Fruit fly (Drosophila melanogaster) whole organism, prepupa: ENCODE measurements around the gene RPA1.
A peak's percentile ranks its signal among the peaks of the same experiment; 100 is the strongest.

Source experiments
- Blimp-1 ChIP-seq: fragments of 200-800 bp; sonication (Bioruptor generic); optimal IDR thresholded peaks from 3 replicates; lab custom pipeline; 2017; ENCODE audit warnings: missing biosample characterization, missing genetic modification characterization, mild to moderate bottlenecking, moderate library complexity, missing genetic modification reagents
- CG7368 ChIP-seq: fragments of 200-800 bp; sonication (Bioruptor generic); optimal IDR thresholded peaks from 3 replicates; lab custom pipeline; 2016; ENCODE audit warnings: missing biosample characterization, missing genetic modification characterization
- CG8119 ChIP-seq: fragments of 200-800 bp; sonication (Bioruptor generic); IDR thresholded peaks from 3 replicates; pipeline ENCODE4 v1.3.6; 2022; ENCODE audit warnings: missing biosample characterization, missing genetic modification characterization
- Ets21C ChIP-seq: fragments of 200-800 bp; sonication (Bioruptor generic); optimal IDR thresholded peaks from 3 replicates; lab custom pipeline; 2016; ENCODE audit warnings: missing biosample characterization, missing genetic modification characterization
- Hr39 ChIP-seq: fragments of 200-800 bp; sonication (Bioruptor generic); optimal IDR thresholded peaks from 2 replicates; lab custom pipeline; 2016; ENCODE audit warnings: missing biosample characterization, missing genetic modification characterization
- Lpt ChIP-seq: fragments of 200-800 bp; sonication (Bioruptor generic); optimal IDR thresholded peaks from 3 replicates; lab custom pipeline; 2016; ENCODE audit warnings: missing biosample characterization, missing genetic modification characterization
- Sox14 ChIP-seq: fragments of 200-800 bp; sonication (Bioruptor generic); optimal IDR thresholded peaks from 3 replicates; lab custom pipeline; 2016; ENCODE audit warnings: missing biosample characterization, missing genetic modification characterization
- topi ChIP-seq: fragments of 200-800 bp; sonication (Bioruptor generic); optimal IDR thresholded peaks from 3 replicates; lab custom pipeline; 2016; ENCODE audit warnings: missing biosample characterization, missing genetic modification characterization

DNA sequence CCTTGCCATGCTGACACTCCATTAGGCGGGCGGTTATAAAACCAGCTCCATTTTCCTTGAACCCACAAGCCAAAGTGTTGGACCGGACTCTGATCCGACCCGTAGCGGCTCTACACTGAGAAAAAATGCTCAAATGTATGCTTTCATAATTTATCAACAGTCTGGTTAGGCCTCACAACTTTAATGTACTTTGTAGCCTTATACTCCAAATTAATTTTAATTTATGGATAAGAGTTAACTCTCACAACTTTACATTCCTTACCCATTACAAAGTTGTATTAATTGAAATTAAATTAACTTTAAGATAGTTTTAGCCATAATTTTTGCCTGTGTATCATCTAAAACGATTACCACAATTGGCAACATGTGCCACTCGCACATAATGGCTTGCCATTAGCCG lies 8.2 kb downstream of the RPA1 start:
- TF ChIP-seq Blimp-1, result no peak
- TF ChIP-seq CG8119 (GFP tag; lab: Robert Waterston, UW), result peak; percentile 84
- TF ChIP-seq Sox14 (GFP tag; lab: Kevin White, UChicago), result no peak
- no peak for TF ChIP-seq CG7368 (GFP tag; lab: Kevin White, UChicago)
- TF ChIP-seq Hr39, result no peak
- no peak for TF ChIP-seq topi (GFP tag; lab: Kevin White, UChicago)
- no peak for TF ChIP-seq Ets21C (GFP tag; lab: Kevin White, UChicago)
- peak; percentile 58 for TF ChIP-seq Lpt
